Worm (Caenorhabditis elegans) whole organism, L3 larva: ENCODE measurements around the gene T04F8.2.

Experiments
- ZK546.5 ChIP-seq: sonication (generic microtip); optimal IDR thresholded peaks from 2 replicates; lab custom pipeline; 2017; ENCODE audit warnings: missing biosample characterization, missing genetic modification characterization
- aly-2 ChIP-seq: fragments of 150-350 bp; optimal IDR thresholded peaks from 2 replicates; lab custom pipeline; 2014; ENCODE audit warnings: missing biosample characterization, missing genetic modification characterization
- ceh-16 ChIP-seq: sonication (generic microtip); optimal IDR thresholded peaks from 2 replicates; lab custom pipeline; 2017; ENCODE audit warnings: missing biosample characterization, missing genetic modification characterization
- ceh-28 ChIP-seq: fragments of 150-350 bp; optimal IDR thresholded peaks from 2 replicates; lab custom pipeline; 2014; ENCODE audit warnings: missing biosample characterization, missing genetic modification reagents, missing genetic modification characterization
- ceh-9 ChIP-seq: sonication (generic microtip); optimal IDR thresholded peaks from 2 replicates; lab custom pipeline; 2018; ENCODE audit warnings: missing biosample characterization, missing genetic modification characterization
- daf-12 ChIP-seq: fragments of 150-350 bp; optimal IDR thresholded peaks from 2 replicates; lab custom pipeline; 2014; ENCODE audit warnings: missing biosample characterization, missing genetic modification reagents, missing genetic modification characterization
- egl-5 ChIP-seq: fragments of 150-350 bp; optimal IDR thresholded peaks from 2 replicates; lab custom pipeline; 2017; ENCODE audit warnings: missing biosample characterization, missing genetic modification reagents, missing genetic modification characterization, inconsistent platforms
- elt-1 ChIP-seq: fragments of 150-350 bp; optimal IDR thresholded peaks from 2 replicates; lab custom pipeline; 2014; ENCODE audit warnings: missing biosample characterization, missing genetic modification characterization
- elt-2 ChIP-seq: sonication (generic microtip); optimal IDR thresholded peaks from 2 replicates; lab custom pipeline; 2016; ENCODE audit warnings: missing genetic modification reagents, mild to moderate bottlenecking, missing genetic modification characterization, missing compliant biosample characterization
- elt-3 ChIP-seq, 3 experiments: fragments of 150-350 bp in 1 of 3; sonication (generic microtip) in 2 of 3; optimal IDR thresholded peaks; 2 replicates in 2 of 3; 4 replicates in 1 of 3; lab custom pipeline; 2014 to 2017; ENCODE audit warnings: missing biosample characterization in 3 of 3, missing genetic modification characterization in 3 of 3
- fkh-10 ChIP-seq: sonication (generic microtip); optimal IDR thresholded peaks from 2 replicates; lab custom pipeline; 2017; ENCODE audit warnings: missing biosample characterization, missing genetic modification reagents, missing genetic modification characterization
- fos-1 ChIP-seq: fragments of 150-350 bp; optimal IDR thresholded peaks from 2 replicates; lab custom pipeline; 2014; ENCODE audit warnings: missing biosample characterization, missing genetic modification characterization
- hmg-11 ChIP-seq: sonication (generic microtip); optimal IDR thresholded peaks from 2 replicates; lab custom pipeline; 2016; ENCODE audit warnings: missing genetic modification characterization, missing compliant biosample characterization
- lin-39 ChIP-seq: fragments of 150-350 bp; optimal IDR thresholded peaks from 2 replicates; lab custom pipeline; 2018; ENCODE audit warnings: missing biosample characterization, missing genetic modification reagents, missing genetic modification characterization
- lsy-12 ChIP-seq: sonication (generic microtip); optimal IDR thresholded peaks from 2 replicates; lab custom pipeline; 2016; ENCODE audit warnings: mild to moderate bottlenecking, missing genetic modification characterization, missing compliant biosample characterization
- nfya-1 ChIP-seq: sonication (generic microtip); optimal IDR thresholded peaks from 2 replicates; lab custom pipeline; 2017; ENCODE audit warnings: missing genetic modification characterization, mild to moderate bottlenecking, missing compliant biosample characterization, antibody characterized with exemption, moderate library complexity; ENCODE audit not compliant: insufficient read depth
- nhr-23 ChIP-seq: fragments of 150-350 bp; optimal IDR thresholded peaks from 2 replicates; lab custom pipeline; 2014; ENCODE audit warnings: missing biosample characterization, missing genetic modification reagents, missing genetic modification characterization
- nhr-25 ChIP-seq: sonication (generic microtip); optimal IDR thresholded peaks from 2 replicates; lab custom pipeline; 2017; ENCODE audit warnings: missing biosample characterization, missing genetic modification characterization
- nhr-28 ChIP-seq: fragments of 150-350 bp; optimal IDR thresholded peaks from 2 replicates; lab custom pipeline; 2014; ENCODE audit warnings: missing biosample characterization, missing genetic modification characterization
- nhr-43 ChIP-seq: sonication (generic microtip); optimal IDR thresholded peaks from 2 replicates; lab custom pipeline; 2016; ENCODE audit warnings: mild to moderate bottlenecking, missing genetic modification characterization, missing compliant biosample characterization; ENCODE audit not compliant: poor library complexity, severe bottlenecking
- nhr-76 ChIP-seq: fragments of 150-350 bp; sonication (generic microtip); optimal IDR thresholded peaks from 5 replicates; lab custom pipeline; 2014; ENCODE audit warnings: missing biosample characterization, missing genetic modification characterization
- nhr-77 ChIP-seq: fragments of 150-350 bp; optimal IDR thresholded peaks from 2 replicates; lab custom pipeline; 2014; ENCODE audit warnings: missing biosample characterization, missing genetic modification characterization
- pha-4 ChIP-seq: fragments of 150-350 bp; optimal IDR thresholded peaks from 2 replicates; lab custom pipeline; 2014; ENCODE audit warnings: missing biosample characterization, missing genetic modification reagents, missing genetic modification characterization
- pqm-1 ChIP-seq: fragments of 150-350 bp; optimal IDR thresholded peaks from 2 replicates; lab custom pipeline; 2017; ENCODE audit warnings: missing biosample characterization, missing genetic modification characterization, inconsistent platforms
- sea-2 ChIP-seq: fragments of 150-350 bp; sonication (generic microtip); optimal IDR thresholded peaks from 4 replicates; lab custom pipeline; 2014; ENCODE audit warnings: missing biosample characterization, missing genetic modification reagents, missing genetic modification characterization
- skn-1 ChIP-seq: fragments of 150-350 bp; optimal IDR thresholded peaks from 2 replicates; lab custom pipeline; 2014; ENCODE audit warnings: missing biosample characterization, missing genetic modification characterization
- snpc-4 ChIP-seq: fragments of 150-350 bp; optimal IDR thresholded peaks from 2 replicates; lab custom pipeline; 2014; ENCODE audit warnings: missing biosample characterization, missing genetic modification characterization
- tbx-2 ChIP-seq: sonication (generic microtip); optimal IDR thresholded peaks from 2 replicates; lab custom pipeline; 2016; ENCODE audit warnings: mild to moderate bottlenecking, missing genetic modification characterization, missing compliant biosample characterization
- unc-62 ChIP-seq: fragments of 150-350 bp; sonication (generic microtip); optimal IDR thresholded peaks from 4 replicates; lab custom pipeline; 2014; ENCODE audit warnings: missing biosample characterization, missing genetic modification reagents, missing genetic modification characterization
- zag-1 ChIP-seq: fragments of 150-350 bp; optimal IDR thresholded peaks from 2 replicates; lab custom pipeline; 2014; ENCODE audit warnings: missing biosample characterization, missing genetic modification characterization
- ztf-11 ChIP-seq: fragments of 150-350 bp; optimal IDR thresholded peaks from 2 replicates; lab custom pipeline; 2014; ENCODE audit warnings: missing biosample characterization, missing genetic modification characterization
- ztf-4 ChIP-seq: fragments of 150-350 bp; optimal IDR thresholded peaks from 2 replicates; lab custom pipeline; 2014; ENCODE audit warnings: missing biosample characterization, missing genetic modification characterization

The T04F8.2 gene

ce11 chrX:11675573-11675972 is 19.2 kb upstream of the T04F8.2 start:
- TF ChIP-seq snpc-4 (tag; lab: Kevin White, UChicago) = no peak
- no peak for TF ChIP-seq nhr-43 (tag; lab: Kevin White, UChicago)
- no peak for TF ChIP-seq ztf-11 (tag; lab: Kevin White, UChicago)
- TF ChIP-seq tbx-2 (tag; lab: Kevin White, UChicago) = no peak
- no peak for TF ChIP-seq sea-2
- no peak for TF ChIP-seq nhr-28 (tag; lab: Kevin White, UChicago)
- TF ChIP-seq elt-3 (tag; optimal IDR thresholded peaks at IDR 0.05; lab: Kevin White, UChicago) = no peak

- TF ChIP-seq ceh-9 (tag; lab: Kevin White, UChicago) (no peak), elt-3 (tag; optimal IDR thresholded peaks at IDR 0.05; lab: Kevin White, UChicago) (no peak), ceh-16 (tag; lab: Kevin White, UChicago) (no peak), nhr-28 (tag; lab: Kevin White, UChicago) (no peak), elt-2 (no peak)
These were observed 16.8 kb upstream of the T04F8.2 start for ce11 chrX:11673063-11673759.

ce11 chrX:11666545-11667177 is 10.3 kb upstream of the T04F8.2 start, which contains the start of gene noca-2:
noca-2 (plus strand) TSS chrX:11667127.
- TF ChIP-seq pha-4 (tag; lab: Kevin White, UChicago) (peak; percentile 38), zag-1 (tag; lab: Kevin White, UChicago) (no peak), nfya-1 (peak; percentile 77), egl-5 (tag; lab: Kevin White, UChicago) (peak; percentile 29), nhr-76 (tag; lab: Kevin White, UChicago) (no peak), ZK546.5 (tag; lab: Kevin White, UChicago) (no peak), aly-2 (no peak), nhr-43 (tag; lab: Kevin White, UChicago) (no peak), tbx-2 (tag; lab: Kevin White, UChicago) (no peak), pqm-1 (tag; lab: Kevin White, UChicago) (peak; percentile 8), lin-39 (tag; lab: Kevin White, UChicago) (peak; percentile 60), daf-12 (no peak), nhr-28 (tag; lab: Kevin White, UChicago) (no peak), nhr-23 (tag; lab: Kevin White, UChicago) (no peak), hmg-11 (tag; lab: Kevin White, UChicago) (peak; percentile 48), unc-62 (GFP tag; lab: Kevin White, UChicago) (peak; percentile 2), nhr-77 (tag; lab: Kevin White, UChicago) (no peak)
- TF ChIP-seq, all 47 proteins: peak for 7

- TF ChIP-seq pqm-1 (tag; lab: Kevin White, UChicago) = no peak
- TF ChIP-seq elt-1 = peak; percentile 16
- peak; percentile 80 for TF ChIP-seq nhr-25 (tag; lab: Kevin White, UChicago)
These were observed 9.2 kb upstream of the T04F8.2 start for ce11 chrX:11665522-11666017.

ce11 chrX:11664184-11664583 is 7.8 kb upstream of the T04F8.2 start:
- peak; percentile 64 for TF ChIP-seq pha-4 (tag; lab: Kevin White, UChicago)
- TF ChIP-seq lsy-12 (tag; lab: Kevin White, UChicago) = no peak

- TF ChIP-seq elt-2 (no peak), nhr-76 (tag; lab: Kevin White, UChicago) (no peak), fkh-10 (GFP tag; lab: Kevin White, UChicago) (no peak), pha-4 (tag; lab: Kevin White, UChicago) (peak; percentile 4), fos-1 (no peak), skn-1 (tag; lab: Kevin White, UChicago) (no peak), hmg-11 (tag; lab: Kevin White, UChicago) (peak; percentile 16), ceh-28 (tag; lab: Kevin White, UChicago) (peak; percentile 7), lin-39 (tag; lab: Kevin White, UChicago) (no peak), ztf-4 (tag; lab: Kevin White, UChicago) (no peak), ceh-9 (tag; lab: Kevin White, UChicago) (no peak)
These were observed 6.2 kb upstream of the T04F8.2 start for ce11 chrX:11662557-11662956.
